Worm (Caenorhabditis elegans) whole organism, mixed stage, embryonic: ENCODE results near the gene malt-1.

Source experiments
- bed-3 ChIP-seq: fragments of 200-800 bp; sonication (Bioruptor generic); optimal IDR thresholded peaks from 3 replicates; lab custom pipeline; 2018; ENCODE audit warnings: mild to moderate bottlenecking, missing genetic modification characterization, moderate library complexity, missing compliant biosample characterization
- blmp-1 ChIP-seq: fragments of 150-350 bp; optimal IDR thresholded peaks from 2 replicates; lab custom pipeline; 2014; ENCODE audit warnings: missing biosample characterization, missing genetic modification characterization
- drap-1 ChIP-seq: fragments of 200-800 bp; sonication (Bioruptor generic); optimal IDR thresholded peaks from 3 replicates; lab custom pipeline; 2018; ENCODE audit warnings: mild to moderate bottlenecking, missing genetic modification characterization, missing compliant biosample characterization
- lin-13 ChIP-seq: fragments of 150-350 bp; optimal IDR thresholded peaks from 2 replicates; lab custom pipeline; 2014; ENCODE audit warnings: missing biosample characterization, missing genetic modification characterization
- lsy-2 ChIP-seq: fragments of 150-350 bp; optimal IDR thresholded peaks from 2 replicates; lab custom pipeline; 2014; ENCODE audit warnings: missing biosample characterization, missing genetic modification characterization
- mep-1 ChIP-seq: fragments of 150-350 bp; optimal IDR thresholded peaks from 2 replicates; lab custom pipeline; 2017; ENCODE audit warnings: missing biosample characterization, missing genetic modification reagents, missing genetic modification characterization, inconsistent platforms
- nhr-12 ChIP-seq: fragments of 150-350 bp; optimal IDR thresholded peaks from 2 replicates; lab custom pipeline; 2014; ENCODE audit warnings: missing biosample characterization, missing genetic modification characterization
- nhr-237 ChIP-seq: fragments of 150-350 bp; optimal IDR thresholded peaks from 2 replicates; lab custom pipeline; 2014; ENCODE audit warnings: missing biosample characterization, missing genetic modification characterization
- nhr-76 ChIP-seq: sonication (generic microtip); optimal IDR thresholded peaks from 2 replicates; lab custom pipeline; 2017; ENCODE audit warnings: missing biosample characterization, missing genetic modification characterization
- sptf-1 ChIP-seq: sonication (generic microtip); optimal IDR thresholded peaks from 2 replicates; lab custom pipeline; 2017; ENCODE audit warnings: mild to moderate bottlenecking, missing genetic modification characterization, moderate library complexity, missing compliant biosample characterization
- tbx-8 ChIP-seq: fragments of 200-800 bp; sonication (Bioruptor generic); optimal IDR thresholded peaks from 2 replicates; lab custom pipeline; 2018; ENCODE audit warnings: mild to moderate bottlenecking, missing genetic modification characterization, moderate library complexity, missing compliant biosample characterization
- unc-39 ChIP-seq: fragments of 150-350 bp; optimal IDR thresholded peaks from 2 replicates; lab custom pipeline; 2014; ENCODE audit warnings: missing biosample characterization, missing genetic modification characterization
- unc-62 ChIP-seq: fragments of 150-350 bp; optimal IDR thresholded peaks from 2 replicates; lab custom pipeline; 2014; ENCODE audit warnings: missing biosample characterization, missing genetic modification reagents, missing genetic modification characterization

- no peak for TF ChIP-seq unc-39 (tag; lab: Kevin White, UChicago)
- TF ChIP-seq nhr-76 (tag; lab: Kevin White, UChicago), result no peak
- TF ChIP-seq unc-62, result no peak
- TF ChIP-seq nhr-237 (tag; lab: Kevin White, UChicago), result no peak
- TF ChIP-seq tbx-8 (GFP tag; lab: Kevin White, UChicago), result no peak
- peak; percentile 32 for TF ChIP-seq mep-1
- TF ChIP-seq blmp-1, result no peak
- TF ChIP-seq sptf-1 (tag; lab: Kevin White, UChicago), result peak; percentile 39
- TF ChIP-seq bed-3 (GFP tag; lab: Kevin White, UChicago), result no peak
- no peak for TF ChIP-seq drap-1
- no peak for TF ChIP-seq lsy-2 (tag; lab: Kevin White, UChicago)
- TF ChIP-seq nhr-12, result no peak
- no peak for TF ChIP-seq lin-13 (tag; lab: Kevin White, UChicago)
Measured at ce11 chrII:6943299-6944051, 7.6 kb downstream of the malt-1 start.
